Fruit fly (Drosophila melanogaster) whole organism, adult: ENCODE measurements around the gene CG32856.

Experiments used
- CG11617 ChIP-seq: fragments of 200-800 bp; sonication (Bioruptor generic); optimal IDR thresholded peaks from 2 replicates; lab custom pipeline; 2017; ENCODE audit warnings: mild to moderate bottlenecking, missing biosample characterization, missing genetic modification reagents, missing genetic modification characterization
- CG12768 ChIP-seq: fragments of 200-800 bp; sonication (Bioruptor generic); optimal IDR thresholded peaks from 2 replicates; lab custom pipeline; 2017; ENCODE audit warnings: missing biosample characterization, missing genetic modification characterization, mild to moderate bottlenecking, moderate library complexity, missing genetic modification reagents
- CG33017 ChIP-seq: fragments of 200-800 bp; sonication (Bioruptor generic); optimal IDR thresholded peaks from 2 replicates; lab custom pipeline; 2018; ENCODE audit warnings: missing biosample characterization, mild to moderate bottlenecking, missing genetic modification characterization, moderate library complexity
- bab1 ChIP-seq: fragments of 200-800 bp; sonication (Bioruptor generic); optimal IDR thresholded peaks from 3 replicates; lab custom pipeline; 2019; ENCODE audit warnings: missing biosample characterization, mild to moderate bottlenecking, missing genetic modification characterization, moderate library complexity
- kay ChIP-seq: fragments of 200-800 bp; sonication (Bioruptor generic); peaks from one replicate; lab custom pipeline; 2016; ENCODE audit warnings: missing biosample characterization, missing genetic modification characterization, borderline replicate concordance
- toe ChIP-seq: fragments of 200-800 bp; sonication (Bioruptor generic); optimal IDR thresholded peaks from 2 replicates; lab custom pipeline; 2016; ENCODE audit warnings: missing biosample characterization, missing genetic modification characterization

DNA sequence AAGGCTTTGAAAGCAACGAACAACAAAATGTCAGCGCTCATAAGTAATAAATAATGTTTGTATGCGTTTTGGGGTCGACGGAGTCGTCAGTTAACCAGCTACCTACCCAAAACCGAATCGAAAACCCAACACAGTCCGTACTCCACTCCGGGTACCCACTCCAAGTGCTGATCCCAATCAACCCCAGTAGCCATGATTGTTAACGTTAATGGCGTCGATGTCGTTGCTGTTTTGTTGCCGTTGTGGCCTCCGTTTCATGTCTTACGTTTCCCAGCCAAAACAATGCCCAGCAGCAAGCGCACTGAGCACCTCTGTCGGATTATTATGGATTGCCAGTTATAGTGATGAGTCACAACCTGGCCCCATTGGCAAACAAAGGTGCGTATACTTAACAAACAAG lies 43.9 kb upstream of the CG32856 start, which contains the start of gene GATAe:
- no peak for TF ChIP-seq CG11617 (GFP tag; lab: Kevin White, UChicago)
- no peak for TF ChIP-seq CG12768
- no peak for TF ChIP-seq CG33017 (tag; lab: Kevin White, UChicago)
- TF ChIP-seq bab1 (GFP tag; lab: Kevin White, UChicago) = no peak
- TF ChIP-seq kay (GFP tag; lab: Kevin White, UChicago) = no peak
- no peak for TF ChIP-seq toe (GFP tag; lab: Kevin White, UChicago)
